Fruit fly (Drosophila melanogaster) S2 (cell line): ENCODE measurements around the gene Mrp5.

ENCODE experiments used
- CG8478 ChIP-seq: fragments of >200 bp; optimal IDR thresholded peaks from 2 replicates; lab custom pipeline; 2018
- CTCF ChIP-seq, 2 experiments: fragments of >200 bp; optimal IDR thresholded peaks; 2 replicates each; lab custom pipeline; 2018

dm6 chr3R:19820994-19821393 is 54.5 kb downstream of the Mrp5 start:
- TF ChIP-seq CG8478 (lab: Kevin White, UChicago) (no peak), CTCF (optimal IDR thresholded peaks at IDR 0.05; lab: Kevin White, UChicago) (no peak)
